Fruit fly (Drosophila melanogaster) whole organism, embryonic: ENCODE results near the gene GAPcenA.
A peak's percentile ranks its signal among the peaks of the same experiment; 100 is the strongest.

ENCODE experiments used
- Ada2b ChIP-seq: fragments of 200-800 bp; sonication (Bioruptor generic); IDR thresholded peaks from 2 replicates; pipeline ENCODE4 v1.3.6; 2022; ENCODE audit warnings: missing biosample characterization, missing genetic modification characterization
- Atf6 ChIP-seq: fragments of 200-800 bp; sonication (Bioruptor generic); IDR thresholded peaks from 2 replicates; pipeline ENCODE4 v1.3.6; 2022; ENCODE audit warnings: missing biosample characterization, missing genetic modification characterization
- CG10147 ChIP-seq: fragments of 200-800 bp; sonication (Bioruptor generic); optimal IDR thresholded peaks from 2 replicates; lab custom pipeline; 2019; ENCODE audit warnings: missing biosample characterization, mild to moderate bottlenecking, missing genetic modification characterization, moderate library complexity
- CG10267 ChIP-seq: fragments of 200-800 bp; sonication (Bioruptor generic); optimal IDR thresholded peaks from 2 replicates; lab custom pipeline; 2018; ENCODE audit warnings: missing biosample characterization, mild to moderate bottlenecking, missing genetic modification characterization, moderate library complexity
- CG11723 ChIP-seq: fragments of 200-800 bp; sonication (Bioruptor generic); optimal IDR thresholded peaks from 2 replicates; lab custom pipeline; 2017; ENCODE audit warnings: missing biosample characterization, mild to moderate bottlenecking, missing genetic modification characterization
- CG12299 ChIP-seq: fragments of 200-800 bp; sonication (Bioruptor generic); optimal IDR thresholded peaks from 2 replicates; lab custom pipeline; 2018; ENCODE audit warnings: missing biosample characterization, mild to moderate bottlenecking, missing genetic modification characterization
- CG12659 ChIP-seq: fragments of 200-800 bp; sonication (Bioruptor generic); optimal IDR thresholded peaks from 3 replicates; lab custom pipeline; 2017; ENCODE audit warnings: mild to moderate bottlenecking, missing biosample characterization, missing genetic modification reagents, missing genetic modification characterization
- CG12769 ChIP-seq: fragments of 200-800 bp; sonication (Bioruptor generic); optimal IDR thresholded peaks from 2 replicates; lab custom pipeline; 2019; ENCODE audit warnings: missing biosample characterization, mild to moderate bottlenecking, missing genetic modification characterization, moderate library complexity
- CG14014 ChIP-seq: fragments of 200-800 bp; sonication (Bioruptor generic); IDR thresholded peaks from 2 replicates; pipeline ENCODE4 v1.3.6; 2022; ENCODE audit warnings: missing biosample characterization, missing genetic modification characterization
- CG18476 ChIP-seq: fragments of 200-800 bp; sonication (Bioruptor generic); optimal IDR thresholded peaks from 2 replicates; lab custom pipeline; 2016; ENCODE audit warnings: missing biosample characterization, mild to moderate bottlenecking, missing genetic modification characterization
- CG18619 ChIP-seq: fragments of 200-800 bp; sonication (Bioruptor generic); optimal IDR thresholded peaks from 3 replicates; lab custom pipeline; 2017; ENCODE audit warnings: missing biosample characterization, mild to moderate bottlenecking, missing genetic modification characterization
- CG2129 ChIP-seq: fragments of 200-800 bp; sonication (Bioruptor generic); IDR thresholded peaks from 2 replicates; pipeline ENCODE4 v1.3.6; 2022; ENCODE audit warnings: missing biosample characterization, missing genetic modification characterization; ENCODE audit not compliant: partially characterized antibody
- CG34376 ChIP-seq: fragments of 200-800 bp; sonication (Bioruptor generic); optimal IDR thresholded peaks from 2 replicates; lab custom pipeline; 2018; ENCODE audit warnings: missing biosample characterization, mild to moderate bottlenecking, missing genetic modification characterization
- CG34422 ChIP-seq: fragments of 200-800 bp; sonication (Bioruptor generic); IDR thresholded peaks from 3 replicates; pipeline ENCODE4 v1.3.6; 2022; ENCODE audit warnings: missing biosample characterization, missing genetic modification characterization
- CG6854 ChIP-seq: fragments of 200-800 bp; sonication (Bioruptor generic); optimal IDR thresholded peaks from 3 replicates; lab custom pipeline; 2017; ENCODE audit warnings: missing biosample characterization, mild to moderate bottlenecking, missing genetic modification characterization
- CG8924 ChIP-seq: fragments of 200-800 bp; optimal IDR thresholded peaks from 3 replicates; lab custom pipeline; 2019; ENCODE audit warnings: missing biosample characterization, mild to moderate bottlenecking, missing genetic modification characterization, moderate library complexity
- CG9932 ChIP-seq: fragments of 200-800 bp; sonication (Bioruptor generic); IDR thresholded peaks from 2 replicates; pipeline ENCODE4 v1.3.6; 2022; ENCODE audit warnings: missing biosample characterization, missing genetic modification characterization
- Deaf1 ChIP-seq: fragments of 200-800 bp; optimal IDR thresholded peaks from 3 replicates; lab custom pipeline; 2019; ENCODE audit warnings: missing biosample characterization, mild to moderate bottlenecking, missing genetic modification characterization, moderate library complexity
- E2f1 ChIP-seq: fragments of 200-800 bp; sonication (Bioruptor generic); IDR thresholded peaks from 2 replicates; pipeline ENCODE4 v1.3.6; 2022; ENCODE audit warnings: missing biosample characterization, missing genetic modification characterization
- HLH4C ChIP-seq: fragments of 200-800 bp; sonication (Bioruptor generic); IDR thresholded peaks from 3 replicates; pipeline ENCODE4 v1.3.6; 2022; ENCODE audit warnings: missing biosample characterization, missing genetic modification characterization; ENCODE audit not compliant: partially characterized antibody
- Hr51 ChIP-seq, 2 experiments: fragments of 200-800 bp; sonication (Bioruptor generic); optimal IDR thresholded peaks; 2 replicates in 1 of 2; 3 replicates in 1 of 2; lab custom pipeline; 2016 to 2018; ENCODE audit warnings: missing biosample characterization in 2 of 2, missing genetic modification characterization in 2 of 2, mild to moderate bottlenecking in 1 of 2, moderate library complexity in 1 of 2
- Kr ChIP-seq: fragments of 200-800 bp; sonication (Bioruptor generic); optimal IDR thresholded peaks from 2 replicates; lab custom pipeline; 2017; ENCODE audit warnings: missing biosample characterization, mild to moderate bottlenecking, missing genetic modification characterization
- Nf-YC ChIP-seq: fragments of 200-800 bp; optimal IDR thresholded peaks from 3 replicates; lab custom pipeline; 2019; ENCODE audit warnings: missing biosample characterization, mild to moderate bottlenecking, missing genetic modification characterization, moderate library complexity
- Sox100B ChIP-seq: fragments of 200-800 bp; sonication (Bioruptor generic); optimal IDR thresholded peaks from 3 replicates; lab custom pipeline; 2018; ENCODE audit warnings: missing biosample characterization, mild to moderate bottlenecking, missing genetic modification characterization
- TFAM ChIP-seq: fragments of 200-800 bp; sonication (Bioruptor generic); optimal IDR thresholded peaks from 2 replicates; lab custom pipeline; 2017; ENCODE audit warnings: missing biosample characterization, missing genetic modification characterization, inconsistent platforms
- ara ChIP-seq: fragments of 200-800 bp; sonication (Bioruptor generic); IDR thresholded peaks from 2 replicates; pipeline ENCODE4 v1.3.6; 2022; ENCODE audit warnings: missing biosample characterization, missing genetic modification characterization
- bigmax ChIP-seq: fragments of 200-800 bp; sonication (Bioruptor generic); optimal IDR thresholded peaks from 2 replicates; lab custom pipeline; 2018; ENCODE audit warnings: missing biosample characterization, mild to moderate bottlenecking, missing genetic modification characterization
- bsh ChIP-seq, 2 experiments: fragments of 200-800 bp; sonication (Bioruptor generic); optimal IDR thresholded peaks; 2 replicates each; lab custom pipeline; 2017 to 2018; ENCODE audit warnings: mild to moderate bottlenecking in 2 of 2, missing biosample characterization in 2 of 2, missing genetic modification characterization in 2 of 2, moderate library complexity in 1 of 2
- da ChIP-seq: fragments of 200-800 bp; sonication (Bioruptor generic); optimal IDR thresholded peaks from 2 replicates; lab custom pipeline; 2016; ENCODE audit warnings: missing biosample characterization, missing genetic modification characterization
- dpn ChIP-seq, 2 experiments: fragments of 200-800 bp; sonication (Bioruptor generic); optimal IDR thresholded peaks; 3 replicates each; lab custom pipeline; 2016; ENCODE audit warnings: missing biosample characterization in 2 of 2, missing genetic modification characterization in 2 of 2
- emc ChIP-seq: fragments of 200-800 bp; sonication (Bioruptor generic); optimal IDR thresholded peaks from 2 replicates; lab custom pipeline; 2016; ENCODE audit warnings: missing biosample characterization, missing genetic modification characterization
- exex ChIP-seq: fragments of 200-800 bp; sonication (Bioruptor generic); optimal IDR thresholded peaks from 4 replicates; lab custom pipeline; 2018; ENCODE audit warnings: missing biosample characterization, mild to moderate bottlenecking, missing genetic modification characterization, moderate library complexity
- grn ChIP-seq: fragments of 200-800 bp; sonication (Bioruptor generic); optimal IDR thresholded peaks from 3 replicates; lab custom pipeline; 2017; ENCODE audit warnings: missing biosample characterization, missing genetic modification characterization
- kni ChIP-seq: fragments of 200-800 bp; sonication (Bioruptor generic); optimal IDR thresholded peaks from 3 replicates; lab custom pipeline; 2017; ENCODE audit warnings: mild to moderate bottlenecking, missing biosample characterization, missing genetic modification reagents, missing genetic modification characterization
- knrl ChIP-seq: fragments of 200-800 bp; sonication (Bioruptor generic); IDR thresholded peaks from 3 replicates; pipeline ENCODE4 v1.3.6; 2022; ENCODE audit warnings: missing biosample characterization, missing genetic modification characterization; ENCODE audit not compliant: partially characterized antibody
- mirr ChIP-seq: fragments of 200-800 bp; sonication (Bioruptor generic); optimal IDR thresholded peaks from 3 replicates; lab custom pipeline; 2018; ENCODE audit warnings: missing biosample characterization, mild to moderate bottlenecking, missing genetic modification characterization
- odd ChIP-seq: fragments of 200-800 bp; sonication (Bioruptor generic); optimal IDR thresholded peaks from 2 replicates; lab custom pipeline; 2017; ENCODE audit warnings: missing biosample characterization, mild to moderate bottlenecking, missing genetic modification characterization
- otp ChIP-seq: fragments of 200-800 bp; sonication (Bioruptor generic); IDR thresholded peaks from 3 replicates; pipeline ENCODE4, ENCODE4 v1.3.6; 2022; ENCODE audit warnings: missing biosample characterization, missing genetic modification characterization
- rib ChIP-seq: fragments of 200-800 bp; sonication (Bioruptor generic); IDR thresholded peaks from 2 replicates; pipeline ENCODE4 v1.3.6; 2022; ENCODE audit warnings: missing biosample characterization, missing genetic modification characterization
- row ChIP-seq: fragments of 200-800 bp; sonication (Bioruptor generic); IDR thresholded peaks from 3 replicates; pipeline ENCODE4 v1.3.6; 2022; ENCODE audit warnings: missing biosample characterization, missing genetic modification characterization
- stwl ChIP-seq: fragments of 200-800 bp; sonication (Bioruptor generic); optimal IDR thresholded peaks from 3 replicates; lab custom pipeline; 2018; ENCODE audit warnings: missing biosample characterization, mild to moderate bottlenecking, missing genetic modification characterization, moderate library complexity
- tap ChIP-seq: fragments of 200-800 bp; optimal IDR thresholded peaks from 3 replicates; lab custom pipeline; 2019; ENCODE audit warnings: missing biosample characterization, mild to moderate bottlenecking, missing genetic modification characterization, moderate library complexity
- tin ChIP-seq: fragments of 200-800 bp; sonication (Bioruptor generic); optimal IDR thresholded peaks from 3 replicates; lab custom pipeline; 2016; ENCODE audit warnings: missing biosample characterization, missing genetic modification characterization
- tna ChIP-seq: fragments of 200-800 bp; sonication (Bioruptor generic); IDR thresholded peaks from 2 replicates; pipeline ENCODE4 v1.3.6; 2022; ENCODE audit warnings: missing biosample characterization, missing genetic modification characterization; ENCODE audit not compliant: partially characterized antibody
- vvl ChIP-seq: fragments of 200-800 bp; sonication (Bioruptor generic); IDR thresholded peaks from 2 replicates; pipeline ENCODE4 v1.3.6; 2022; ENCODE audit warnings: missing biosample characterization, missing genetic modification characterization
- wek ChIP-seq: fragments of 200-800 bp; sonication (Bioruptor generic); optimal IDR thresholded peaks from 3 replicates; lab custom pipeline; 2018; ENCODE audit warnings: missing biosample characterization, mild to moderate bottlenecking, missing genetic modification characterization, moderate library complexity
- wor ChIP-seq: fragments of 200-800 bp; sonication (Bioruptor generic); IDR thresholded peaks from 2 replicates; pipeline ENCODE4 v1.3.6; 2022; ENCODE audit warnings: missing biosample characterization, missing genetic modification characterization

Gene GAPcenA

DNA sequence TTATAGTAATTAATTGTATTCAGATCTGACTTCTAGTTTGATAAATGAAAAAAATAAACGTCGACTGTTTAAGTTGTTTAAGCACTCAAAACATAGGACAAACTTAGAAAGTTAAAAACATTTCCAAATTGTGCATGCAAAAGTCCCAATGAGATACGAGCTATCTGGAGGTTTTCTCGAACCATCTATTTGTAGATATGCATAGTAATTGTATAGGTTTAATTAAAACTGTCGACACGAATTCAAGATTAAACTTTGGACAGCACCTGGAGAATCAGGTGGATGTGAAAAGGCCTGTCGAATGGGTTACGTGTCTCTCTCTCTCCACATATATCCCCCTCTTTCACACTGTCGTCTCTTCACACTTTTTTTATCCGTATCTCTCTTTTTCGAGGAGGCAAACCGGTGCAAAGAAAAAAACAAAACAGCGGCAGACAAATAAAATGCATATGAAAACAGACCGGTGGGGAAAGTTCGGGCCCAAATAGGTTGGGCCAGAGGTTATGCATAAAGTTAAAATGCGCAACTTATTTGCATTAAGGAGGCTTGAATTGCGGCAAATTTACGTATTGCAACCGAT lies 13.8 kb downstream of the GAPcenA start (continued):
- no peak for TF ChIP-seq emc
- no peak for TF ChIP-seq CG10147 (GFP tag; lab: Kevin White, UChicago)
- TF ChIP-seq CG18619 (GFP tag; lab: Kevin White, UChicago): no peak
- TF ChIP-seq Kr (GFP tag; lab: Kevin White, UChicago): no peak
- no peak for TF ChIP-seq CG18476 (GFP tag; lab: Kevin White, UChicago)
- peak; percentile 50 for TF ChIP-seq exex
- no peak for TF ChIP-seq Sox100B (GFP tag; lab: Kevin White, UChicago)
- TF ChIP-seq bsh (GFP tag; optimal IDR thresholded peaks at IDR 0.05; lab: Kevin White, UChicago): peak in 1 of 2 experiments; percentile 65

DNA sequence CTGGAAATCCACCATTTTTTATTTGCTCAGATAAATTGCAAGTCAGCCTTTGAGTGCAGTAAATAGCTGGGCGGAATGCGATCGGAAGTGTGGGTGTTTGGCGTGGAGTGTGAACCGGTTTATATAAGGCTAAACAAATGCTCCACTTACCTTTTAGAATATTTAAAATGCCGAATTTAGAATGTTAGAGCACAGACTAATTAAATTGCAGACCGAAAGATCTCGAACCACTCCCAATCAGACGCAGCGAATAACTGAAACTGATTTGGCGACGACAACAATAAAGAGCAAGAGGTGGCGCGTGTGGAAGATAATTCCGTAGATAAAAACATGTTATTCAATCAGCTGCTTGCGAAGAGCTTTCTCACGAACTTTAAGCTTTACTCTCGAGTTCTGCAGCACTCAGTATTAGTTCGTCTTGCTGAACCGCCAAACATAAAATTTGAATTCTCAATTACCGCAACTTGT lies 14.3 kb downstream of the GAPcenA start, which contains the start of gene Idh:
Idh (minus strand) TSS at position 264 of the 468 bp plus-strand sequence.
- TF ChIP-seq otp (GFP tag; lab: Robert Waterston, UW) (no peak), wor (GFP tag; lab: Robert Waterston, UW) (no peak), ara (GFP tag; lab: Robert Waterston, UW) (0 out of 2 replicates have a peak, but pooled peaks have one; percentile 28), Hr51 (GFP tag; optimal IDR thresholded peaks at IDR 0.05; lab: Kevin White, UChicago) (peak in 1 of 2 experiments; percentile 29), stwl (tag; lab: Kevin White, UChicago) (no peak), TFAM (no peak), grn (GFP tag; lab: Kevin White, UChicago) (peak; percentile 54), CG12659 (GFP tag; lab: Kevin White, UChicago) (peak; percentile 24), CG12299 (tag; lab: Kevin White, UChicago) (peak; percentile 5), CG14014 (0 out of 2 replicates have a peak, but pooled peaks have one; percentile 17), vvl (GFP tag; lab: Robert Waterston, UW) (peak; percentile 52; the same call in 1 of the 2 replicates), tna (0 out of 2 replicates have a peak, but pooled peaks have one; percentile 45), Deaf1 (tag; lab: Kevin White, UChicago) (peak; percentile 38), bigmax (no peak), CG11723 (no peak), CG10147 (GFP tag; lab: Kevin White, UChicago) (peak; percentile 5), CG18619 (GFP tag; lab: Kevin White, UChicago) (no peak), tap (tag; lab: Kevin White, UChicago) (no peak), CG6854 (GFP tag; lab: Kevin White, UChicago) (peak; percentile 22), da (GFP tag; lab: Kevin White, UChicago) (no peak), tin (GFP tag; lab: Kevin White, UChicago) (no peak), knrl (GFP tag; lab: Robert Waterston, UW) (0 out of 3 replicates have a peak, but pooled peaks have one; percentile 8), row (GFP tag; lab: Robert Waterston, UW) (no peak), CG10267 (tag; lab: Kevin White, UChicago) (no peak), kni (GFP tag; lab: Kevin White, UChicago) (peak; percentile 89), CG34376 (peak; percentile 96), mirr (GFP tag; lab: Kevin White, UChicago) (peak; percentile 85), Ada2b (GFP tag; lab: Robert Waterston, UW) (no peak), Nf-YC (tag; lab: Kevin White, UChicago) (peak; percentile 49), E2f1 (GFP tag; lab: Robert Waterston, UW) (no peak), wek (GFP tag; lab: Kevin White, UChicago) (no peak), odd (GFP tag; lab: Kevin White, UChicago) (peak; percentile 29), CG34422 (peak; percentile 71; the same call in 1 of the 3 replicates), CG12769 (tag; lab: Kevin White, UChicago) (no peak), CG8924 (tag; lab: Kevin White, UChicago) (peak; percentile 32), dpn (GFP tag; optimal IDR thresholded peaks at IDR 0.05; lab: Kevin White, UChicago) (no peak), CG9932 (GFP tag; lab: Robert Waterston, UW) (peak; percentile 34), rib (GFP tag; lab: Robert Waterston, UW) (peak; percentile 57; the same call in 1 of the 2 replicates), HLH4C (GFP tag; lab: Robert Waterston, UW) (peak; percentile 36; the same call in 1 of the 3 replicates), Atf6 (GFP tag; lab: Robert Waterston, UW) (peak; percentile 47; the same call in 1 of the 2 replicates), CG2129 (GFP tag; lab: Robert Waterston, UW) (no peak)
